Worm (Caenorhabditis elegans): ENCODE results near the gene Y54E2A.7.

DNA sequence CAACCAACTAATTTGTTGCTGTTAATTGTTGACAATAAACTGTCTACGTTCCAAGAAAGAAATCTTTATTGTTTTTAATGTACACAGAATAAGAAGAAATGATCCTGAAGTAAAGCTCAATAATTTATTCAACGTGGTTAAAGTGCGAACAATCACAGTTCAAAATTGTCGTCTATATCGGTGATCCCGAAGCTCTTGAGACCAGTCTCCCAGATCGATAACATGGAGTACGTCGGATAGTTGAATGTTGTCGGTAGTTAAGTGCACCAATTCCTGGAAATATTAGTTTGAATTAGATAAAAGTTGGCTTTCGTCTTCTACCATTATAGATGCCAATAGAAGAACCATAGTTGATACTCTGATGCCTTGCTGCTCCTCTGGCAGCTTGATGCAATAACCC is 43.3 kb upstream of the Y54E2A.7 start:
- TF ChIP-seq zip-5 (tag; optimal IDR thresholded peaks at IDR 0.05) (no peak), hlh-30 (tag; optimal IDR thresholded peaks at IDR 0.05; ENCODE audit: insufficient read depth) (no peak), ztf-16 (tag; optimal IDR thresholded peaks at IDR 0.05) (no peak)
